Fruit fly (Drosophila melanogaster): Measurements from ENCODE around the gene COX6B.

DNA sequence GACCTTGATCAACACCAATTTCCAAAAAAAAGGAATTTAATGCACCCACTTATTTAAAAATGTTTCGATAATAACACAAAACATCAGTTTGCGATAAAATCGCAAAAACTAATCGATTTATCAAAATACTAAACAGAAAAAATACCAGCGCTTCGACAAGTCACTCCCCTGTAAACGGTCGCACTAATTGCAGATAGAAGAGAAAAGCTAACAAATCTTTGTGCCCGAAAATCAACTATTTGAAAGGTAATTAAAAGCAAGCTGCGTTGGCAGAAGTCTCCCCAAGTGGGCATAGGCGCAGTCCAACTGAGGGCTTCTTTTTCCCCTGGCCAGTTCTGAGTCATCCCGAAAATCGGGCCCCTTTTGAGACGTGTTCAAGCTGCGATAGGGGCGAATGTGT lies 13.3 kb downstream of the COX6B start, which contains the start of gene AP-1-2beta:
- TF ChIP-seq psq (optimal IDR thresholded peaks at IDR 0.05): no peak
- no peak for TF ChIP-seq Dll (optimal IDR thresholded peaks at IDR 0.05)
- no peak for TF ChIP-seq pan (optimal IDR thresholded peaks at IDR 0.05)
- no peak for TF ChIP-seq EcR (GFP tag; optimal IDR thresholded peaks at IDR 0.05)
- TF ChIP-seq usp (GFP tag; optimal IDR thresholded peaks at IDR 0.05): no peak
- TF ChIP-seq CG8478 (optimal IDR thresholded peaks at IDR 0.05): no peak
